Fruit fly (Drosophila melanogaster) whole organism, prepupa: ENCODE data around the gene Twdlalpha.

Experiments
- CG11762 ChIP-seq: fragments of 200-800 bp; sonication (Bioruptor generic); optimal IDR thresholded peaks from 3 replicates; lab custom pipeline; 2016; ENCODE audit warnings: missing biosample characterization, missing genetic modification characterization; ENCODE audit not compliant: insufficient read depth
- CG15336 ChIP-seq: fragments of 200-800 bp; sonication (Bioruptor generic); IDR thresholded peaks from 2 replicates; pipeline ENCODE4 v1.3.6; 2022; ENCODE audit warnings: missing biosample characterization, missing genetic modification characterization
- CG1621 ChIP-seq: fragments of 200-800 bp; sonication (Bioruptor generic); optimal IDR thresholded peaks from 3 replicates; lab custom pipeline; 2018; ENCODE audit warnings: missing biosample characterization, mild to moderate bottlenecking, missing genetic modification characterization
- CG16779 ChIP-seq: fragments of 200-800 bp; sonication (Bioruptor generic); optimal IDR thresholded peaks from 3 replicates; lab custom pipeline; 2017; ENCODE audit warnings: missing biosample characterization, mild to moderate bottlenecking, missing genetic modification characterization
- CG3032 ChIP-seq: fragments of 200-800 bp; optimal IDR thresholded peaks from 2 replicates; lab custom pipeline; 2019; ENCODE audit warnings: missing biosample characterization, mild to moderate bottlenecking, missing genetic modification characterization, moderate library complexity
- CG32006 ChIP-seq: fragments of 200-800 bp; sonication (Bioruptor generic); optimal IDR thresholded peaks from 3 replicates; lab custom pipeline; 2017; ENCODE audit warnings: missing biosample characterization, mild to moderate bottlenecking, missing genetic modification characterization
- CG34406 ChIP-seq: fragments of 200-800 bp; sonication (Bioruptor generic); optimal IDR thresholded peaks from 3 replicates; lab custom pipeline; 2016; ENCODE audit warnings: missing biosample characterization, missing genetic modification characterization
- CG4318 ChIP-seq: fragments of 200-800 bp; sonication (Bioruptor generic); optimal IDR thresholded peaks from 3 replicates; lab custom pipeline; 2017; ENCODE audit warnings: missing biosample characterization, mild to moderate bottlenecking, missing genetic modification characterization
- CG6163 ChIP-seq: fragments of 200-800 bp; sonication (Bioruptor generic); IDR thresholded peaks from 3 replicates; pipeline ENCODE4 v1.3.6; 2022; ENCODE audit warnings: missing biosample characterization, missing genetic modification characterization
- CG6276 ChIP-seq: fragments of 200-800 bp; sonication (Bioruptor generic); optimal IDR thresholded peaks from 2 replicates; lab custom pipeline; 2017; ENCODE audit warnings: missing biosample characterization, mild to moderate bottlenecking, missing genetic modification characterization
- CG7368 ChIP-seq: fragments of 200-800 bp; sonication (Bioruptor generic); optimal IDR thresholded peaks from 3 replicates; lab custom pipeline; 2016; ENCODE audit warnings: missing biosample characterization, missing genetic modification characterization
- CG8119 ChIP-seq: fragments of 200-800 bp; sonication (Bioruptor generic); IDR thresholded peaks from 3 replicates; pipeline ENCODE4 v1.3.6; 2022; ENCODE audit warnings: missing biosample characterization, missing genetic modification characterization
- Eip75B ChIP-seq: fragments of 200-800 bp; sonication (Bioruptor generic); optimal IDR thresholded peaks from 3 replicates; lab custom pipeline; 2016; ENCODE audit warnings: missing biosample characterization, missing genetic modification characterization
- Eip78C ChIP-seq: fragments of 200-800 bp; sonication (Bioruptor generic); peaks from one replicate; lab custom pipeline; 2016; ENCODE audit warnings: missing biosample characterization, missing genetic modification characterization
- Eip93F ChIP-seq: fragments of 200-800 bp; sonication (Bioruptor generic); optimal IDR thresholded peaks from 2 replicates; lab custom pipeline; 2016; ENCODE audit warnings: missing biosample characterization, mild to moderate bottlenecking, missing genetic modification characterization
- Ets21C ChIP-seq: fragments of 200-800 bp; sonication (Bioruptor generic); optimal IDR thresholded peaks from 3 replicates; lab custom pipeline; 2016; ENCODE audit warnings: missing biosample characterization, missing genetic modification characterization
- Ets96B ChIP-seq: fragments of 200-800 bp; optimal IDR thresholded peaks from 2 replicates; lab custom pipeline; 2019; ENCODE audit warnings: missing biosample characterization, mild to moderate bottlenecking, missing genetic modification characterization, moderate library complexity
- Gug ChIP-seq: fragments of 200-800 bp; sonication (Bioruptor generic); IDR thresholded peaks from 2 replicates; pipeline ENCODE4 v1.3.6; 2022; ENCODE audit warnings: missing biosample characterization, missing genetic modification characterization
- Hr38 ChIP-seq: sonication (Bioruptor generic); optimal IDR thresholded peaks from 2 replicates; lab custom pipeline; 2016; ENCODE audit warnings: missing biosample characterization, missing genetic modification characterization
- Hr39 ChIP-seq: fragments of 200-800 bp; sonication (Bioruptor generic); optimal IDR thresholded peaks from 2 replicates; lab custom pipeline; 2016; ENCODE audit warnings: missing biosample characterization, missing genetic modification characterization
- Hr4 ChIP-seq: fragments of 200-800 bp; sonication (Bioruptor generic); optimal IDR thresholded peaks from 3 replicates; lab custom pipeline; 2016; ENCODE audit warnings: missing biosample characterization, missing genetic modification characterization
- Lpt ChIP-seq: fragments of 200-800 bp; sonication (Bioruptor generic); optimal IDR thresholded peaks from 3 replicates; lab custom pipeline; 2016; ENCODE audit warnings: missing biosample characterization, missing genetic modification characterization
- OdsH ChIP-seq: fragments of 200-800 bp; sonication (Bioruptor generic); optimal IDR thresholded peaks from 3 replicates; lab custom pipeline; 2016; ENCODE audit warnings: missing biosample characterization, missing genetic modification characterization
- Smox ChIP-seq: fragments of 200-800 bp; sonication (Bioruptor generic); optimal IDR thresholded peaks from 3 replicates; lab custom pipeline; 2016; ENCODE audit warnings: missing biosample characterization, missing genetic modification characterization
- Sox14 ChIP-seq: fragments of 200-800 bp; sonication (Bioruptor generic); optimal IDR thresholded peaks from 3 replicates; lab custom pipeline; 2016; ENCODE audit warnings: missing biosample characterization, missing genetic modification characterization
- achi ChIP-seq: fragments of 200-800 bp; sonication (Bioruptor generic); optimal IDR thresholded peaks from 3 replicates; lab custom pipeline; 2016; ENCODE audit warnings: missing biosample characterization, missing genetic modification characterization
- cyc ChIP-seq: fragments of 200-800 bp; sonication (Bioruptor generic); optimal IDR thresholded peaks from 3 replicates; lab custom pipeline; 2016; ENCODE audit warnings: missing biosample characterization, missing genetic modification characterization
- dsx ChIP-seq: fragments of 200-800 bp; optimal IDR thresholded peaks from 3 replicates; lab custom pipeline; 2019; ENCODE audit warnings: missing biosample characterization, mild to moderate bottlenecking, missing genetic modification characterization, moderate library complexity; ENCODE audit not compliant: poor library complexity, severe bottlenecking
- fd59A ChIP-seq: fragments of 200-800 bp; sonication (Bioruptor generic); optimal IDR thresholded peaks from 2 replicates; lab custom pipeline; 2017; ENCODE audit warnings: missing biosample characterization, mild to moderate bottlenecking, missing genetic modification characterization, missing genetic modification reagents
- fkh ChIP-seq: fragments of 200-800 bp; sonication (Bioruptor generic); optimal IDR thresholded peaks from 3 replicates; lab custom pipeline; 2017; ENCODE audit warnings: missing biosample characterization, mild to moderate bottlenecking, missing genetic modification characterization, moderate library complexity
- lz ChIP-seq: fragments of 200-800 bp; sonication (Bioruptor generic); optimal IDR thresholded peaks from 3 replicates; lab custom pipeline; 2016; ENCODE audit warnings: missing biosample characterization, missing genetic modification characterization
- salr ChIP-seq, 2 experiments: fragments of 200-800 bp; sonication (Bioruptor generic); optimal IDR thresholded peaks; 3 replicates each; lab custom pipeline; 2016 to 2018; ENCODE audit warnings: missing biosample characterization in 2 of 2, missing genetic modification characterization in 2 of 2, mild to moderate bottlenecking in 1 of 2
- spab ChIP-seq: fragments of 200-800 bp; sonication (Bioruptor generic); optimal IDR thresholded peaks from 2 replicates; lab custom pipeline; 2017; ENCODE audit warnings: missing biosample characterization, mild to moderate bottlenecking, missing genetic modification characterization, missing genetic modification reagents
- ss ChIP-seq, 2 experiments: fragments of 200-800 bp; sonication (Bioruptor generic); optimal IDR thresholded peaks; 2 replicates in 1 of 2; 3 replicates in 1 of 2; lab custom pipeline; 2017 to 2018; ENCODE audit warnings: mild to moderate bottlenecking in 2 of 2, missing biosample characterization in 2 of 2, missing genetic modification characterization in 2 of 2, moderate library complexity in 1 of 2
- svp ChIP-seq: fragments of 200-800 bp; sonication (Bioruptor generic); peaks from one replicate; lab custom pipeline; 2016; ENCODE audit warnings: missing biosample characterization, missing genetic modification characterization
- topi ChIP-seq: fragments of 200-800 bp; sonication (Bioruptor generic); optimal IDR thresholded peaks from 3 replicates; lab custom pipeline; 2016; ENCODE audit warnings: missing biosample characterization, missing genetic modification characterization

Gene Twdlalpha

DNA sequence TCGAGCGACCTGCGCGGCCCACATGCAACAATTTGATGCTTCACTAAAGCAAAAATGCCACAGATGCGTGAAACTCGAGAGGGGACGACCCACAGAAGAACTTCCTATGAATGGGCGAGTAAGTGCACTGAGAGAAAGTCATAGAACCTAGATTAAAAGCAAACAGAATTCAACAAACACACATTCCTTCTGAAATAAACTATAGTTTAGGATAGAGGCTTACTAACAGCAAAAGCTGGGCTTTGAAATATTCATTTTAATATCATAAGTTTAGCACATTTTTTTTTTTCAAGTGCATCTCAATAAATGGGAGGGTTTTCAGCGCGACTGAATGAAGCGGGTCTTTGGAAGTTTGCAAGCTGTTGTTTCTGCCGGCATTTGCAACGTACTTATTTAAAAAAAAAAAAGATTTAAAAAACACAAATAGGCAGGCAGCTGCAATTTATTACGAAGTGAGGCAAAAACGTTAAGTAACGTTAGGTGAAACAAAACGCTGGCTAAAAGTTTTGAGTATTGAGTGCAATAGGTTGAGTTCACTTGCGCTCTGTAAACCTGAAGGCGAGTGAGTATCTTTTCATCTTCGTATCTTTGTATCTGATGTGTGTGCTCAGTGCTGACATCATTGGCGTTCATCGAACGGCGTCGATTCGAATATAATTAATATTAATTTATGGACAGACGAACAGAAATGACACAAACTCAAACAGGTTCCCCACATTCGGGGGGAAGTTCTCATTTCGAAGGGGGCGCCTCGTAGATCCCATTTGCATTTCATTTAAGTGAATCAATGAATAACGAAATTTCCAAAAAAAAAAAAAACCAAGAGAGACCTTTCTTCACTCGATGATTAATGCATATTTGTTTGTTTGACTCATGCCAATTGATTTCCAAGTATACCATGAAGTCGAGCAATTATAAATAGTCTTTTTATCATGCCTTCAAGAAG is 30.5 kb downstream of the Twdlalpha start (continued):
- TF ChIP-seq salr (GFP tag; optimal IDR thresholded peaks at IDR 0.05; lab: Kevin White, UChicago) (peak; percentile 28 to 45), CG3032 (tag; lab: Kevin White, UChicago) (peak; percentile 72), CG11762 (GFP tag; lab: Kevin White, UChicago) (peak; percentile 58), Eip75B (peak; percentile 65), fkh (GFP tag; lab: Kevin White, UChicago) (no peak), fd59A (GFP tag; lab: Kevin White, UChicago) (peak; percentile 0), dsx (GFP tag; lab: Kevin White, UChicago) (peak; percentile 63), achi (GFP tag; lab: Kevin White, UChicago) (peak; percentile 33), Hr39 (GFP tag; lab: Kevin White, UChicago) (peak; percentile 25), Sox14 (GFP tag; lab: Kevin White, UChicago) (peak; percentile 27), spab (GFP tag; lab: Kevin White, UChicago) (peak; percentile 55), Smox (GFP tag; lab: Kevin White, UChicago) (no peak), Ets21C (GFP tag; lab: Kevin White, UChicago) (no peak), CG7368 (GFP tag; lab: Kevin White, UChicago) (peak; percentile 49), Eip78C (GFP tag; lab: Kevin White, UChicago) (peak; percentile 91), CG4318 (GFP tag; lab: Kevin White, UChicago) (no peak), CG1621 (tag; lab: Kevin White, UChicago) (peak; percentile 37), CG8119 (GFP tag; lab: Robert Waterston, UW) (peak; percentile 64; the same call in 2 of the 3 replicates), CG15336 (GFP tag; lab: Robert Waterston, UW) (peak; percentile 83), CG16779 (tag; lab: Kevin White, UChicago) (no peak), OdsH (GFP tag; lab: Kevin White, UChicago) (peak; percentile 50), svp (GFP tag; lab: Kevin White, UChicago) (peak; percentile 84), CG6163 (GFP tag; lab: Robert Waterston, UW) (peak; percentile 92), Hr38 (GFP tag; lab: Kevin White, UChicago) (no peak), lz (GFP tag; lab: Kevin White, UChicago) (peak; percentile 21), Hr4 (GFP tag; lab: Kevin White, UChicago) (peak; percentile 65), Eip93F (GFP tag; lab: Kevin White, UChicago) (no peak), CG34406 (GFP tag; lab: Kevin White, UChicago) (peak; percentile 41), Gug (GFP tag; lab: Robert Waterston, UW) (peak; percentile 78), CG32006 (GFP tag; lab: Kevin White, UChicago) (peak; percentile 27), topi (GFP tag; lab: Kevin White, UChicago) (peak; percentile 62)

DNA sequence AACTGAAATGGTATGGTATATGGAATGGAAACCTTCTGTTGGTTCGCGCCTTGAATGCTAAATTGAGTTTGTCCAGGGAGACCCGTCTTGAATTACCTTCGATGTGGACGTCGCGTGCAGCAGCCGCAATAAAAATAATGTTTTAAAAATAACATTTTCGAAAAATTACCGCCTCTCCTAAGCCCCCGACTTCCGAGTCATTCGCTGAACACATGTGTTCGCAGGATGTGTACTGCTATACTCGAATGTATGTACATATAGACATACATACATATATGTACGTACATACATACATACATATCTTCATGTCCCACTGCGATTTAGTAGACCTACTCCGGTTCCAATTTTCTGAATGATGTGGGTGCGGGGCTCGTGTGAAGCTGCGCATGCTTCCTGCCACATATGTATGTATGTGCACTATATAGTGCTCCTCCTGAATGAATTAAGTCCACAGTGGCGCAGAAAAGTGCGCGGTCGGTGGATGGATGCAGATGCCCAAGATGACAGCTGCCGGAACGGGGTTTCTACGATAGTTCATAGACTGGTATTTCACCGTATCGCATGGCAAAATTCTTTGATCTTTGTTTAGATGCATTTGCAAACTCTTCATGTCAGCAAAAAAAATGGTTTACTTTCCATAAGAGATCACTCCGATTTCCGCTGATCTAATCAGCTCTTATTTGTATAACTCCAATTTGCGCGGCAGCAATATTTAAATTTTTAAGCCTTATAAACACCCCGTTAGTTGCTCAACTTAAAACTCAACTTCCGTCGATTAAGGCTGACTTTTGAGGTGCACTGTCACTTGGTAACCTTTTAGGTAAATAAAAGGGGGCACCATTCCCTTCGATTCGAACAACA is 31.8 kb downstream of the Twdlalpha start:
- TF ChIP-seq ss (GFP tag; optimal IDR thresholded peaks at IDR 0.05; lab: Kevin White, UChicago): peak in 1 of 2 experiments; percentile 32
- TF ChIP-seq Hr4 (GFP tag; lab: Kevin White, UChicago): no peak

DNA sequence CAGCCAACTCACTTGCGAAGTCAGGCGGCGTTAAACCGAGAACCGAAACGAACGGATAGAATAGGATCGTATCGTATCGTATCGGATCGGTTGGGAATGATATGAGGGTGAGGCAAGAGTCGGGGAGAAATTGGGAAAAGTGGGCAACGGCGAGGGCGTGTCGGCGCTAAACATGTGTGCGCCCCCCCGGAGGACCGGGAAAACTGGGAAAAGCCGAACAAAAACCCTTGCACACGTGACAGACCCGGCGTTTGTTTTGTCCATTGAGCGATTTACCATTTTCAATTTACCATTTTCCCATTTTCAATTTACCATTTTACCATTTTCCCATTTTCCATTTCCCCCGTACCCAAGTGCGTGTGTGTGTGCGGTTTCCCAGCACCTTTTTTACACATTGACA is 32.4 kb downstream of the Twdlalpha start:
- TF ChIP-seq CG11762 (GFP tag; lab: Kevin White, UChicago) (no peak), topi (GFP tag; lab: Kevin White, UChicago) (no peak), Ets96B (tag; lab: Kevin White, UChicago) (no peak), Lpt (GFP tag; lab: Kevin White, UChicago) (no peak), Eip93F (GFP tag; lab: Kevin White, UChicago) (no peak), Hr39 (GFP tag; lab: Kevin White, UChicago) (no peak), Hr38 (GFP tag; lab: Kevin White, UChicago) (no peak), Sox14 (GFP tag; lab: Kevin White, UChicago) (no peak), CG6163 (GFP tag; lab: Robert Waterston, UW) (no peak), CG16779 (tag; lab: Kevin White, UChicago) (no peak), ss (GFP tag; optimal IDR thresholded peaks at IDR 0.05; lab: Kevin White, UChicago) (no peak), Eip78C (GFP tag; lab: Kevin White, UChicago) (no peak), cyc (GFP tag; lab: Kevin White, UChicago) (no peak), CG6276 (no peak)
